Worm (Caenorhabditis elegans): ENCODE measurements around the gene K08B12.3.

- no peak for TF ChIP-seq fkh-6 (tag; optimal IDR thresholded peaks at IDR 0.05)
- TF ChIP-seq nfya-1 (tag; optimal IDR thresholded peaks at IDR 0.05): no peak
- TF ChIP-seq ceh-18 (tag; optimal IDR thresholded peaks at IDR 0.05): no peak
- no peak for TF ChIP-seq fax-1 (tag; optimal IDR thresholded peaks at IDR 0.05)
- TF ChIP-seq ceh-6 (GFP tag; optimal IDR thresholded peaks at IDR 0.05): no peak
- no peak for TF ChIP-seq tbx-2 (tag; optimal IDR thresholded peaks at IDR 0.05)
- TF ChIP-seq ztf-16 (tag; optimal IDR thresholded peaks at IDR 0.05): no peak
- TF ChIP-seq rnt-1 (tag; optimal IDR thresholded peaks at IDR 0.05): no peak
- TF ChIP-seq ahr-1 (tag; optimal IDR thresholded peaks at IDR 0.05): no peak
Measured at ce11 chrV:6234876-6235275, at the start of gene K08B12.3.

Measured in whole organism, late embryonic.